Fruit fly (Drosophila melanogaster) ovary, adult (tissue): ENCODE measurements around the gene H2.0.

ENCODE experiments used
- CG17801 ChIP-seq: fragments of 200-800 bp; optimal IDR thresholded peaks from 2 replicates; lab custom pipeline; 2019; ENCODE audit warnings: missing biosample characterization, mild to moderate bottlenecking, missing genetic modification characterization, moderate library complexity; ENCODE audit not compliant: partially characterized antibody

Gene H2.0

dm6 chr2L:6019352-6020131 is at the start of gene H2.0:
TSS of gene H2.0 (minus strand) at chr2L:6019402.
- TF ChIP-seq CG17801 (GFP tag; lab: Kevin White, UChicago) = no peak

- no peak for TF ChIP-seq CG17801 (GFP tag; lab: Kevin White, UChicago)
Observed at dm6 chr2L:6068544-6069251, 49.5 kb upstream of the H2.0 start, which contains the start of the genes CG9150 and Pfdn1. TSS of gene CG9150 (minus strand) at chr2L:6068594. TSS of gene Pfdn1 (plus strand) at chr2L:6069079.

- peak; percentile 99 for TF ChIP-seq CG17801 (GFP tag; lab: Kevin White, UChicago)
Observed at dm6 chr2L:6065823-6066222, 46.6 kb upstream of the H2.0 start, which contains the start of the genes Fbw5 and CG9147. TSS of gene Fbw5 (minus strand) at chr2L:6065953. TSS of gene CG9147 (plus strand) at chr2L:6065997.

DNA sequence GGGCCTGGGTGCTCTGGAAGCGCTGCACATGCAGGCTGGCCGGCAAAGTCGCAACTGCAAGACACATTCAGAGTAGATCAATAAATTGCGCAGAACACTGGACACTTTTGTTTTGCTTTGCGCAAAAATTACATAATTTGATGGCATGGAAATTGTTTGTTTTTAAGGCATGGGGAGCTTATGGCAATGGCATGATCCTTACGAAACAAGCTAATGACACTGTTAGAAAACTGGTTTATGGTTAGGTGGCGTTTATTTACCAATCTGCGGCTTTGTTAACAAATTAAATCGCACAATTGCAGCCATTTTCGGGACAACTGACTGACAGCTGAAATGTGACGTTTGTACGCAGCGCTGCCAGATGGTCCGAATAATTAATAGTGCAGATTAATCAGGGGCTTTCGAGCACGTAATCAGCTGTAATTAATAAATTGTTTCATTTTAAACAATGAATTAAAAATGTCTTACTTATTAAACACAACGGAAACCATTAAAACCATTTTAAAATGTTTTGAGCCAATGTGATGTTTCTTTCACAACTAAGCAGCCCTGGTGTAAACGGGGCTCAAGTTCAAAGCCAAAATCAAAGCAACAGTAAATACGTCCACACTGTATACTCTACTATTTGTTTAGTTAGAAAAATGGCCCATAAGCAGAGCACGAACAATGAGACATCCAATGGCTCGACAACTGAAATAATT is 43.3 kb upstream of the H2.0 start, which contains the start of the genes ND-51 and CG13994:
TSS of gene ND-51 (minus strand) at position 376 of the 701 bp plus-strand sequence.
TSS of gene CG13994 (plus strand) at position 608 of the 701 bp plus-strand sequence.
- peak; percentile 83 for TF ChIP-seq CG17801 (GFP tag; lab: Kevin White, UChicago)

dm6 chr2L:6060210-6060609 is 41.0 kb upstream of the H2.0 start, which contains the start of gene CG34180:
TSS of gene CG34180 (plus strand) at chr2L:6060510.
- TF ChIP-seq CG17801 (GFP tag; lab: Kevin White, UChicago) = no peak

DNA sequence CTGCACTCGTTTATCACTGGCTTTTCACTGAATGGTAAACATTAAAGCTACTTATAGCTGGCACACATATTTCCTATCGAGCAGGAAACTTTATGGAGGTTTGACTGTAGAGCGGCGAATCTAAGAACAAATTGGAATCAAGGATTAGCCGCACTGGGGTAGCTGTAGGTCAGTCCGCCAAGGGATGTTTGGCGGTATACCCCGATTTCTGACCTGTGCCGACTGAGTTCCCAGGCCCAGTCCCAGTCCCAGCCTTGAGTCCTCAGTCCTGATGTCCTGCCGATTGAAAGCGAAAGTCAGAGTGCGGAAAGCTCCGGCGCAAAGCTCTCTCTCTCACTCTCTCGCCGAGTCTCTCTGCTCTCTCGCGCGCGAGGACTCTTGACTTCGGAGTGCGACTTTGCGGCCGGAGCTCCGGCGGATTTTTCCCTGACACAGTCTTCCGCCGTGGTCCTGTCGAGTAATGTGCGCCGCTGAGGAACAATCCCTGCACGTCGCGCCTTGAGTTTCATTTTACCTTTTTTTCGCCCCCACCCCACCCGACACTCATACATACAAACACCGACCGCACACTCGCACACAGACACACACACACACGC is 34.8 kb upstream of the H2.0 start, which contains the start of gene CG13995:
TSS of gene CG13995 (plus strand) at position 429 of the 596 bp plus-strand sequence.
- no peak for TF ChIP-seq CG17801 (GFP tag; lab: Kevin White, UChicago)

DNA sequence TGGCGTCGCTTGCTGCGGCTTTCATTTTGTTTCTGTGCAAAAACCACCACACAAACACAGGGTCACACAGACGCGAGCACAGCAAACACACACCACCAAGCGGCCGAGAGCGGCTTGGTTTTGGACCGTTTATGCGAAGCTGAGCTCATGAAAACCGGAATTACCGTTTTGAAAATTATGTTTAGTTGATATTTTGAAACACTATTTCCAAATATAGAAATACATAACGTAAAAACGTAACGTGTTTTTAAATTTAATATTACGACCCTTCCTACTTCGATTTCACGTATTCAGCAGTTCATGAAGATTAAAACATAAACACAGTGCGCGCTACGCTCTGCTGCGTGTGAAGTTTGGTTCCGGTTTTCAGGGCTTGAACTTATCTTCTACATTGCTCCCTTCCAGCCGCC is 32.0 kb upstream of the H2.0 start:
- peak; percentile 96 for TF ChIP-seq CG17801 (GFP tag; lab: Kevin White, UChicago)

dm6 chr2L:6050575-6050974 is 31.4 kb upstream of the H2.0 start, which contains the start of gene CG9135:
TSS of gene CG9135 (plus strand) at chr2L:6050800.
- TF ChIP-seq CG17801 (GFP tag; lab: Kevin White, UChicago) = no peak

- no peak for TF ChIP-seq CG17801 (GFP tag; lab: Kevin White, UChicago)
Observed at dm6 chr2L:6048542-6048941, 29.3 kb upstream of the H2.0 start, which contains the start of the genes CG34179 and slmo. TSS of gene CG34179 (minus strand) at chr2L:6048706. TSS of gene slmo (minus strand) at chr2L:6048706.

dm6 chr2L:6047528-6048160 is 28.4 kb upstream of the H2.0 start, which contains the start of gene IPIP:
TSS of gene IPIP (plus strand) at chr2L:6048002.
- TF ChIP-seq CG17801 (GFP tag; lab: Kevin White, UChicago) = peak; percentile 75

- no peak for TF ChIP-seq CG17801 (GFP tag; lab: Kevin White, UChicago)
Observed at dm6 chr2L:6046865-6047264, 27.7 kb upstream of the H2.0 start.

DNA sequence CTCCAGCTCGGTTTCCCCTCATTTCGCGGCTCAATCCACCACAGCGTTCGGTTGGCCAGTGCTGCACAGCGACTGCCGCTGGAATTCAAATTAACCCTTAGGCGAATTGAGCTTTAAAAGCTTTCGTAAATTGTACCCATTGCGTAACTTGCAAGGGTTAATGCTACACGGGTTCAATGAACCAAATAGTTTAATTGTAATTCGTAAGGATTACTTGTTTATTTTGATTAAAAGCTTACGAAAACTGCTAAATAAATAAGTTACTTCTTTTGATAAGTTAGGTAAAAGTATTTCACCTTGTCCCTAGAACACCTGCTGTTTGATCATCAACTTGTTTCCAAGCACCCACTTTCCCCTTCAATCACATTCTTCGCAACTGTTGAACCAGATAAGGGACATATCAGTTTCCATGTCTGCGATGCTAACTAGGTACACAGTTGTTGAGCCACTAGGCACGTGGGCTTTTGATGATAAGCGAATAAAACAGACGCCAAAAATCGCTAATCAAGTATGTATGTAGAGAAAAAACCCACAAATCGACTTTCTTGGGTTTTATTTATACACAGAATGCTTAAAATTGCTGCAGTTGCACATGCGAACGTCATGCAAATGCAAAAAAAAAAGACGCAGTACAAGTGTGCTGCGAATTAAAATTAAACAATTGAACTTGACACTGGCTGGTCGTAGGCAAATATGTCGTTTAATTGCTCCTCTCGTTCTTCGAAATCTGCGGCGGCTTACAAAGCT is 26.9 kb upstream of the H2.0 start, which contains the start of gene Pfas:
TSS of gene Pfas (minus strand) at position 79 of the 747 bp plus-strand sequence.
- TF ChIP-seq CG17801 (GFP tag; lab: Kevin White, UChicago) = peak; percentile 67

- TF ChIP-seq CG17801 (GFP tag; lab: Kevin White, UChicago) = no peak
Observed at dm6 chr2L:6045484-6045883, 26.3 kb upstream of the H2.0 start.
